Worm (Caenorhabditis elegans) whole organism, L2 larva: ENCODE results near the gene ZK593.3.
A peak's percentile ranks its signal among the peaks of the same experiment; 100 is the strongest.

ENCODE experiments used
- C34F6.9 ChIP-seq: fragments of 150-350 bp; optimal IDR thresholded peaks from 2 replicates; lab custom pipeline; 2014; ENCODE audit warnings: missing biosample characterization, missing genetic modification characterization
- F13H6.1 ChIP-seq: sonication (generic microtip); optimal IDR thresholded peaks from 2 replicates; lab custom pipeline; 2016; ENCODE audit warnings: missing genetic modification characterization, missing compliant biosample characterization
- R02D3.7 ChIP-seq: fragments of 150-350 bp; optimal IDR thresholded peaks from 2 replicates; lab custom pipeline; 2014; ENCODE audit warnings: missing biosample characterization, missing genetic modification characterization
- Y55F3AM.14 ChIP-seq: fragments of 200-800 bp; sonication (Bioruptor generic); optimal IDR thresholded peaks from 2 replicates; lab custom pipeline; 2018; ENCODE audit warnings: mild to moderate bottlenecking, missing genetic modification characterization, missing compliant biosample characterization
- ZK546.5 ChIP-seq: sonication (generic microtip); optimal IDR thresholded peaks from 2 replicates; lab custom pipeline; 2017; ENCODE audit warnings: missing biosample characterization, missing genetic modification characterization
- alr-1 ChIP-seq: fragments of 150-350 bp; optimal IDR thresholded peaks from 2 replicates; lab custom pipeline; 2014; ENCODE audit warnings: missing biosample characterization, missing genetic modification characterization
- aly-2 ChIP-seq: fragments of 150-350 bp; optimal IDR thresholded peaks from 2 replicates; lab custom pipeline; 2014; ENCODE audit warnings: missing biosample characterization, missing genetic modification characterization
- ama-1 ChIP-seq: fragments of 150-350 bp; optimal IDR thresholded peaks from 2 replicates; lab custom pipeline; 2018; ENCODE audit warnings: inconsistent platforms
- blmp-1 ChIP-seq: sonication (generic microtip); optimal IDR thresholded peaks from 2 replicates; lab custom pipeline; 2017; ENCODE audit warnings: missing genetic modification characterization, mild to moderate bottlenecking, missing compliant biosample characterization, antibody characterized with exemption, moderate library complexity; ENCODE audit not compliant: insufficient read depth
- ceh-16 ChIP-seq: fragments of 150-350 bp; optimal IDR thresholded peaks from 2 replicates; lab custom pipeline; 2014; ENCODE audit warnings: missing biosample characterization, missing genetic modification characterization
- dmd-4 ChIP-seq: sonication (generic microtip); optimal IDR thresholded peaks from 2 replicates; lab custom pipeline; 2017; ENCODE audit warnings: missing biosample characterization, missing genetic modification characterization
- egl-27 ChIP-seq: sonication (generic microtip); optimal IDR thresholded peaks from 3 replicates; lab custom pipeline; 2017; ENCODE audit warnings: missing biosample characterization, missing genetic modification reagents, missing genetic modification characterization
- elt-3 ChIP-seq: sonication (generic microtip); optimal IDR thresholded peaks from 2 replicates; lab custom pipeline; 2017; ENCODE audit warnings: missing biosample characterization, missing genetic modification characterization
- fos-1 ChIP-seq: fragments of 150-350 bp; optimal IDR thresholded peaks from 2 replicates; lab custom pipeline; 2014; ENCODE audit warnings: missing biosample characterization, missing genetic modification characterization
- gmeb-1 ChIP-seq: fragments of 150-350 bp; optimal IDR thresholded peaks from 2 replicates; lab custom pipeline; 2014; ENCODE audit warnings: missing biosample characterization, missing genetic modification characterization
- lin-11 ChIP-seq: fragments of 150-350 bp; sonication (generic microtip); optimal IDR thresholded peaks from 2 replicates; lab custom pipeline; 2014; ENCODE audit warnings: missing biosample characterization, missing genetic modification characterization, inconsistent platforms, mixed read lengths
- lin-13 ChIP-seq: fragments of 150-350 bp; optimal IDR thresholded peaks from 2 replicates; lab custom pipeline; 2014; ENCODE audit warnings: missing biosample characterization, missing genetic modification reagents, missing genetic modification characterization
- lin-39 ChIP-seq: fragments of 150-350 bp; optimal IDR thresholded peaks from 2 replicates; lab custom pipeline; 2014; ENCODE audit warnings: missing biosample characterization, missing genetic modification reagents, missing genetic modification characterization
- lsy-2 ChIP-seq, 2 experiments: fragments of 150-350 bp in 1 of 2; sonication (generic microtip) in 1 of 2; optimal IDR thresholded peaks; 2 replicates each; lab custom pipeline; 2014 to 2017; ENCODE audit warnings: missing biosample characterization in 2 of 2, missing genetic modification characterization in 2 of 2
- mab-5 ChIP-seq: fragments of 150-350 bp; optimal IDR thresholded peaks from 2 replicates; lab custom pipeline; 2014; ENCODE audit warnings: missing biosample characterization, missing genetic modification characterization
- mbf-1 ChIP-seq: sonication (generic microtip); optimal IDR thresholded peaks from 2 replicates; lab custom pipeline; 2017; ENCODE audit warnings: missing biosample characterization, missing genetic modification characterization
- mdl-1 ChIP-seq, 2 experiments: fragments of 150-350 bp in 1 of 2; sonication (generic microtip) in 1 of 2; optimal IDR thresholded peaks; 2 replicates each; lab custom pipeline; 2017; ENCODE audit warnings: missing biosample characterization in 2 of 2, missing genetic modification characterization in 2 of 2
- nhr-10 ChIP-seq: sonication (generic microtip); optimal IDR thresholded peaks from 2 replicates; lab custom pipeline; 2017; ENCODE audit warnings: missing biosample characterization, missing genetic modification characterization
- nhr-11 ChIP-seq: fragments of 150-350 bp; optimal IDR thresholded peaks from 2 replicates; lab custom pipeline; 2014; ENCODE audit warnings: missing biosample characterization, missing genetic modification characterization
- nhr-12 ChIP-seq: fragments of 150-350 bp; optimal IDR thresholded peaks from 2 replicates; lab custom pipeline; 2014; ENCODE audit warnings: missing biosample characterization, missing genetic modification characterization
- nhr-129 ChIP-seq: fragments of 150-350 bp; optimal IDR thresholded peaks from 2 replicates; lab custom pipeline; 2014; ENCODE audit warnings: missing biosample characterization, missing genetic modification characterization
- nhr-21 ChIP-seq: fragments of 150-350 bp; optimal IDR thresholded peaks from 2 replicates; lab custom pipeline; 2014; ENCODE audit warnings: missing biosample characterization, missing genetic modification characterization
- nhr-23 ChIP-seq: fragments of 150-350 bp; optimal IDR thresholded peaks from 2 replicates; lab custom pipeline; 2014; ENCODE audit warnings: missing biosample characterization, missing genetic modification reagents, missing genetic modification characterization
- nhr-237 ChIP-seq: fragments of 150-350 bp; optimal IDR thresholded peaks from 2 replicates; lab custom pipeline; 2014; ENCODE audit warnings: missing biosample characterization, missing genetic modification characterization
- nhr-6 ChIP-seq: fragments of 150-350 bp; optimal IDR thresholded peaks from 2 replicates; lab custom pipeline; 2014; ENCODE audit warnings: missing biosample characterization, missing genetic modification characterization
- nhr-77 ChIP-seq: fragments of 150-350 bp; optimal IDR thresholded peaks from 2 replicates; lab custom pipeline; 2014; ENCODE audit warnings: missing biosample characterization, missing genetic modification characterization
- peb-1 ChIP-seq: fragments of 150-350 bp; optimal IDR thresholded peaks from 2 replicates; lab custom pipeline; 2014; ENCODE audit warnings: missing biosample characterization, missing genetic modification characterization
- sem-4 ChIP-seq: fragments of 150-350 bp; optimal IDR thresholded peaks from 2 replicates; lab custom pipeline; 2014; ENCODE audit warnings: missing biosample characterization, missing genetic modification reagents, missing genetic modification characterization
- skn-1 ChIP-seq: sonication (generic microtip); optimal IDR thresholded peaks from 2 replicates; lab custom pipeline; 2017; ENCODE audit warnings: missing biosample characterization, missing genetic modification characterization
- sma-3 ChIP-seq: sonication (generic microtip); optimal IDR thresholded peaks from 2 replicates; lab custom pipeline; 2016; ENCODE audit warnings: missing genetic modification reagents, missing genetic modification characterization, missing compliant biosample characterization
- snpc-4 ChIP-seq: fragments of 150-350 bp; optimal IDR thresholded peaks from 2 replicates; lab custom pipeline; 2014; ENCODE audit warnings: missing biosample characterization, missing genetic modification characterization
- unc-39 ChIP-seq: fragments of 150-350 bp; optimal IDR thresholded peaks from 2 replicates; lab custom pipeline; 2014; ENCODE audit warnings: missing biosample characterization, missing genetic modification characterization
- unc-55 ChIP-seq: fragments of 150-350 bp; sonication (generic microtip); optimal IDR thresholded peaks from 3 replicates; lab custom pipeline; 2014; ENCODE audit warnings: missing biosample characterization, missing genetic modification reagents, missing genetic modification characterization
- zag-1 ChIP-seq: fragments of 150-350 bp; optimal IDR thresholded peaks from 2 replicates; lab custom pipeline; 2014; ENCODE audit warnings: missing biosample characterization, missing genetic modification characterization
- ztf-1 ChIP-seq: fragments of 200-800 bp; sonication (Bioruptor generic); conservative IDR thresholded peaks from 2 replicates; pipeline ENCODE4 v1.3.6; 2022; ENCODE audit warnings: missing genetic modification characterization, missing compliant biosample characterization
- ztf-11 ChIP-seq: sonication (generic microtip); optimal IDR thresholded peaks from 2 replicates; lab custom pipeline; 2017; ENCODE audit warnings: missing biosample characterization, missing genetic modification characterization
- ztf-4 ChIP-seq: fragments of 150-350 bp; optimal IDR thresholded peaks from 2 replicates; lab custom pipeline; 2014; ENCODE audit warnings: missing biosample characterization, missing genetic modification characterization

Gene ZK593.3

ce11 chrIV:10915388-10915787 lies at the start of gene ZK593.3:
TSS of gene ZK593.3 (plus strand) at chrIV:10915688.
- TF ChIP-seq nhr-237 (tag; lab: Kevin White, UChicago): no peak
- no peak for TF ChIP-seq sem-4
- no peak for TF ChIP-seq snpc-4 (tag; lab: Kevin White, UChicago)
- no peak for TF ChIP-seq ZK546.5 (tag; lab: Kevin White, UChicago)
- TF ChIP-seq F13H6.1: no peak
- TF ChIP-seq ztf-4: no peak
- no peak for TF ChIP-seq gmeb-1 (tag; lab: Kevin White, UChicago)
- TF ChIP-seq aly-2: no peak
- TF ChIP-seq, all 48 proteins: peak for 0

- TF ChIP-seq dmd-4 (tag; lab: Kevin White, UChicago): no peak
- TF ChIP-seq gmeb-1 (tag; lab: Kevin White, UChicago): no peak
- no peak for TF ChIP-seq nhr-129 (tag; lab: Kevin White, UChicago)
- no peak for TF ChIP-seq egl-27 (tag; lab: Kevin White, UChicago)
- no peak for TF ChIP-seq nhr-11
- no peak for TF ChIP-seq nhr-77 (tag; lab: Kevin White, UChicago)
- TF ChIP-seq ztf-11: no peak
- TF ChIP-seq ztf-4: no peak
- no peak for TF ChIP-seq nhr-21
- no peak for TF ChIP-seq skn-1 (tag; lab: Kevin White, UChicago)
- no peak for TF ChIP-seq lin-11 (tag; lab: Kevin White, UChicago)
- TF ChIP-seq ama-1 (lab: Kevin White, UChicago): no peak
- TF ChIP-seq lsy-2 (tag; optimal IDR thresholded peaks at IDR 0.05; lab: Kevin White, UChicago): no peak
- TF ChIP-seq mbf-1 (tag; lab: Kevin White, UChicago): no peak
- TF ChIP-seq nhr-10 (tag; lab: Kevin White, UChicago): no peak
Observed at ce11 chrIV:10867370-10868146, 47.9 kb upstream of the ZK593.3 start.

ce11 chrIV:10868629-10869251 lies 46.7 kb upstream of the ZK593.3 start, which contains the start of gene F13E9.11:
TSS of gene F13E9.11 (minus strand) at chrIV:10869135.
- TF ChIP-seq lin-13 (GFP tag; lab: Kevin White, UChicago) (no peak), C34F6.9 (tag; lab: Kevin White, UChicago) (peak; percentile 5), lsy-2 (tag; optimal IDR thresholded peaks at IDR 0.05; lab: Kevin White, UChicago) (peak in 1 of 2 experiments; percentile 19), unc-55 (GFP tag; lab: Kevin White, UChicago) (peak; percentile 12), Y55F3AM.14 (GFP tag; lab: Kevin White, UChicago) (no peak), zag-1 (peak; percentile 61)

- TF ChIP-seq aly-2: no peak
- no peak for TF ChIP-seq unc-55 (GFP tag; lab: Kevin White, UChicago)
- no peak for TF ChIP-seq Y55F3AM.14 (GFP tag; lab: Kevin White, UChicago)
- TF ChIP-seq alr-1 (tag; lab: Kevin White, UChicago): no peak
- no peak for TF ChIP-seq unc-39 (tag; lab: Kevin White, UChicago)
- TF ChIP-seq mab-5: no peak
- TF ChIP-seq F13H6.1: no peak
- TF ChIP-seq nhr-11: no peak
- TF ChIP-seq gmeb-1 (tag; lab: Kevin White, UChicago): no peak
- TF ChIP-seq ceh-16 (tag; lab: Kevin White, UChicago): no peak
- no peak for TF ChIP-seq mdl-1 (tag; optimal IDR thresholded peaks at IDR 0.05; lab: Kevin White, UChicago)
- TF ChIP-seq ztf-1 (GFP tag; lab: Robert Waterston, UW): no peak
- no peak for TF ChIP-seq lsy-2 (tag; optimal IDR thresholded peaks at IDR 0.05; lab: Kevin White, UChicago)
Observed at ce11 chrIV:10869642-10870041, 45.8 kb upstream of the ZK593.3 start.

ce11 chrIV:10870158-10870557 lies 45.3 kb upstream of the ZK593.3 start:
- TF ChIP-seq nhr-6 (no peak), nhr-10 (tag; lab: Kevin White, UChicago) (no peak), elt-3 (tag; lab: Kevin White, UChicago) (no peak), sma-3 (no peak), alr-1 (tag; lab: Kevin White, UChicago) (no peak), nhr-12 (tag; lab: Kevin White, UChicago) (no peak), snpc-4 (tag; lab: Kevin White, UChicago) (no peak), ZK546.5 (tag; lab: Kevin White, UChicago) (no peak), fos-1 (no peak), peb-1 (no peak), mdl-1 (tag; optimal IDR thresholded peaks at IDR 0.05; lab: Kevin White, UChicago) (no peak), F13H6.1 (no peak), blmp-1 (no peak), nhr-23 (tag; lab: Kevin White, UChicago) (no peak), lin-39 (tag; lab: Kevin White, UChicago) (no peak), nhr-21 (no peak), R02D3.7 (tag; lab: Kevin White, UChicago) (no peak)
